Fruit fly (Drosophila melanogaster): ENCODE measurements around the gene CG34166.

Gene CG34166

DNA sequence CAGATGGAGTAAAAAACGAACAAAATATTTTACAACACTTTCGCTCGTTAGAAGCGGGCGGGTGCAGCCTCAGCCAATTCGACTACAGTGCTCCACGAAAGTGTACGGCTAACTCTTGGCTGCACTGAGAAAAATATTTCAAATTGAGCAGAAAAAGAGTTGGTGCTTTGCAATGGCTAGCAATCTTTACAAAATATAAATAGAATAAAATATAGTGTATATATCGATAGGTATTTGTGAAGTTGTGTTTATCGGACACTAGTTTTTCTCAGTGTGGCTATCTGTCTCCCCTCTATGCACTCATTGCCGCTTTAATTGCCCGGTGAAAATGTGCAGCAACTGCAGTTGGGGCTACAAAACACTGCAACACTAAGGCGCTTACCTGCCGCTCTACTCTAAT, 41.5 kb upstream of the CG34166 start (continued):
- TF ChIP-seq Usf (GFP tag; optimal IDR thresholded peaks at IDR 0.05), result peak; percentile 4
- no peak for TF ChIP-seq cas (GFP tag; IDR thresholded peaks at IDR 0.05)
- TF ChIP-seq dmrt99B (tag; optimal IDR thresholded peaks at IDR 0.05), result peak; percentile 60
- TF ChIP-seq scrt (GFP tag; optimal IDR thresholded peaks at IDR 0.05), result no peak
- TF ChIP-seq phol (tag; optimal IDR thresholded peaks at IDR 0.05), result peak; percentile 2
- no peak for TF ChIP-seq CG1792 (GFP tag; optimal IDR thresholded peaks at IDR 0.05)
- TF ChIP-seq jing (GFP tag; optimal IDR thresholded peaks at IDR 0.05), result peak; percentile 68
- peak; percentile 40; the same call in 1 of the 3 replicates for TF ChIP-seq Aef1 (GFP tag; IDR thresholded peaks at IDR 0.05)
- no peak for TF ChIP-seq dati (GFP tag; IDR thresholded peaks at IDR 0.05)
- TF ChIP-seq Hsf (GFP tag; optimal IDR thresholded peaks at IDR 0.05), result peak; percentile 13
- TF ChIP-seq tin (GFP tag; optimal IDR thresholded peaks at IDR 0.05), result peak; percentile 73
- TF ChIP-seq Hmr (GFP tag; optimal IDR thresholded peaks at IDR 0.05), result no peak
- no peak for TF ChIP-seq pan (optimal IDR thresholded peaks at IDR 0.05)
- no peak for TF ChIP-seq pan (GFP tag; optimal IDR thresholded peaks at IDR 0.05 in 1 of 2, IDR thresholded peaks at IDR 0.05 in 1 of 2)
- TF ChIP-seq otp (GFP tag; IDR thresholded peaks at IDR 0.05), result peak; percentile 72
- TF ChIP-seq ssp (GFP tag; IDR thresholded peaks at IDR 0.05), result peak; percentile 49; the same call in 1 of the 2 replicates
- 0 out of 2 replicates have a peak, but pooled peaks have one; percentile 47 for TF ChIP-seq CG32767 (GFP tag; IDR thresholded peaks at IDR 0.05)
- TF ChIP-seq CG10147 (GFP tag; optimal IDR thresholded peaks at IDR 0.05), result peak; percentile 28
- TF ChIP-seq CG11695 (GFP tag; IDR thresholded peaks at IDR 0.05), result 0 out of 3 replicates have a peak, but pooled peaks have one; percentile 29
- TF ChIP-seq CG9817 (tag; optimal IDR thresholded peaks at IDR 0.05), result peak; percentile 8
- no peak for TF ChIP-seq Adf1 (GFP tag; IDR thresholded peaks at IDR 0.05)
- TF ChIP-seq CG4854 (GFP tag; optimal IDR thresholded peaks at IDR 0.05), result peak; percentile 44
- TF ChIP-seq CG12391 (tag; optimal IDR thresholded peaks at IDR 0.05), result peak; percentile 73
- TF ChIP-seq ttk (GFP tag; IDR thresholded peaks at IDR 0.05), result peak; percentile 67
- TF ChIP-seq H2.0 (GFP tag; IDR thresholded peaks at IDR 0.05), result peak; percentile 58
- TF ChIP-seq CG14710 (tag; optimal IDR thresholded peaks at IDR 0.05), result no peak
- peak; percentile 24 for TF ChIP-seq CG12659 (GFP tag; optimal IDR thresholded peaks at IDR 0.05)
- TF ChIP-seq fd96Cb (tag; optimal IDR thresholded peaks at IDR 0.05), result peak; percentile 56
- TF ChIP-seq CG30431 (GFP tag; optimal IDR thresholded peaks at IDR 0.05), result peak; percentile 73
- peak; percentile 90 for TF ChIP-seq sens (GFP tag)
- TF ChIP-seq ewg (GFP tag; optimal IDR thresholded peaks at IDR 0.05), result peak; percentile 67
- no peak for TF ChIP-seq CG11247 (GFP tag; IDR thresholded peaks at IDR 0.05)
- peak; percentile 26 for TF ChIP-seq run (tag; optimal IDR thresholded peaks at IDR 0.05)
- TF ChIP-seq sob (GFP tag; IDR thresholded peaks at IDR 0.05), result peak; percentile 40; the same call in 1 of the 2 replicates
- TF ChIP-seq wor (GFP tag; IDR thresholded peaks at IDR 0.05), result peak; percentile 49
- TF ChIP-seq Fer3 (tag; optimal IDR thresholded peaks at IDR 0.05), result no peak
- TF ChIP-seq tio (GFP tag; optimal IDR thresholded peaks at IDR 0.05), result peak; percentile 38
- peak; percentile 14 for TF ChIP-seq Blimp-1 (GFP tag; optimal IDR thresholded peaks at IDR 0.05)
- TF ChIP-seq CG8924 (tag; optimal IDR thresholded peaks at IDR 0.05), result peak; percentile 47
- TF ChIP-seq hkb (optimal IDR thresholded peaks at IDR 0.05), result no peak
- TF ChIP-seq hkb (GFP tag; IDR thresholded peaks at IDR 0.05), result 0 out of 2 replicates have a peak, but pooled peaks have one; percentile 26
- peak; percentile 31 for TF ChIP-seq CG18619 (GFP tag; optimal IDR thresholded peaks at IDR 0.05)
- peak; percentile 85 for TF ChIP-seq sisA (GFP tag; IDR thresholded peaks at IDR 0.05)
- peak; percentile 75 for TF ChIP-seq CG11504 (tag; optimal IDR thresholded peaks at IDR 0.05)
- peak; percentile 25 for TF ChIP-seq CG10462 (GFP tag; optimal IDR thresholded peaks at IDR 0.05)
- peak; percentile 77 for TF ChIP-seq Abd-B (GFP tag; optimal IDR thresholded peaks at IDR 0.05)
- no peak for TF ChIP-seq sd (tag; optimal IDR thresholded peaks at IDR 0.05)
- TF ChIP-seq CG12219 (GFP tag; optimal IDR thresholded peaks at IDR 0.05), result peak; percentile 50
- TF ChIP-seq CG10267 (tag; optimal IDR thresholded peaks at IDR 0.05), result peak; percentile 18
- TF ChIP-seq ac (GFP tag; optimal IDR thresholded peaks at IDR 0.05), result peak; percentile 28
- TF ChIP-seq gsb-n (tag; optimal IDR thresholded peaks at IDR 0.05), result peak; percentile 69

Data from whole organism, embryonic.